Fruit fly (Drosophila melanogaster) S2 (cell line): ENCODE results near the gene Ca-Ma2d.

Experiments
- CG8478 ChIP-seq: fragments of >200 bp; optimal IDR thresholded peaks from 2 replicates; lab custom pipeline; 2018
- CTCF ChIP-seq, 2 experiments: fragments of >200 bp; optimal IDR thresholded peaks; 2 replicates each; lab custom pipeline; 2018

The Ca-Ma2d gene

DNA sequence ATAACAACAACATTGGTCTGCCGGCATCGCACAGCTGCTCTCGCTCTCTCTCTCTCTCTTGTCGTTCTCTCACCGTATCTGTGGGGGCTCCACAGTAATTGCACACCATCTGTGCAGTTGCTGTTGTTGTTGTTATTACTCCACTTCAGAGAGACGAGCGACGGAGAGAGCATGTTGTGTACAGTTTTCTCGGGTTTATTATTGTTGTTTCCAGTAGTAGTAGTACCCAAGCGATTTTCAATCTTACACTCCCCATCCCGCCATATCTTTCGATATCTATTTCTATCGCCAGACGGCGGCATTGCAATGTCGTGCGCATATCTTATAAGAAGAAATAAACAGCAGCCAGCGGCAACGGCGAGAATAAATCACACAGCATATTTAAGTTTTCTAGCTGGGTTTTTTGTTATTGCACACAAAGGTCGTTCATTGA lies 36.8 kb downstream of the Ca-Ma2d start:
- no peak for TF ChIP-seq CG8478 (lab: Kevin White, UChicago)
- no peak for TF ChIP-seq CTCF (optimal IDR thresholded peaks at IDR 0.05; lab: Kevin White, UChicago)

dm6 chr2L:16268869-16269231 lies 37.6 kb downstream of the Ca-Ma2d start:
- TF ChIP-seq CG8478 (lab: Kevin White, UChicago) (no peak), CTCF (optimal IDR thresholded peaks at IDR 0.05; lab: Kevin White, UChicago) (no peak)

dm6 chr2L:16269232-16270134 lies 38.2 kb downstream of the Ca-Ma2d start:
- TF ChIP-seq CG8478 (lab: Kevin White, UChicago): no peak
- no peak for TF ChIP-seq CTCF (optimal IDR thresholded peaks at IDR 0.05; lab: Kevin White, UChicago)

DNA sequence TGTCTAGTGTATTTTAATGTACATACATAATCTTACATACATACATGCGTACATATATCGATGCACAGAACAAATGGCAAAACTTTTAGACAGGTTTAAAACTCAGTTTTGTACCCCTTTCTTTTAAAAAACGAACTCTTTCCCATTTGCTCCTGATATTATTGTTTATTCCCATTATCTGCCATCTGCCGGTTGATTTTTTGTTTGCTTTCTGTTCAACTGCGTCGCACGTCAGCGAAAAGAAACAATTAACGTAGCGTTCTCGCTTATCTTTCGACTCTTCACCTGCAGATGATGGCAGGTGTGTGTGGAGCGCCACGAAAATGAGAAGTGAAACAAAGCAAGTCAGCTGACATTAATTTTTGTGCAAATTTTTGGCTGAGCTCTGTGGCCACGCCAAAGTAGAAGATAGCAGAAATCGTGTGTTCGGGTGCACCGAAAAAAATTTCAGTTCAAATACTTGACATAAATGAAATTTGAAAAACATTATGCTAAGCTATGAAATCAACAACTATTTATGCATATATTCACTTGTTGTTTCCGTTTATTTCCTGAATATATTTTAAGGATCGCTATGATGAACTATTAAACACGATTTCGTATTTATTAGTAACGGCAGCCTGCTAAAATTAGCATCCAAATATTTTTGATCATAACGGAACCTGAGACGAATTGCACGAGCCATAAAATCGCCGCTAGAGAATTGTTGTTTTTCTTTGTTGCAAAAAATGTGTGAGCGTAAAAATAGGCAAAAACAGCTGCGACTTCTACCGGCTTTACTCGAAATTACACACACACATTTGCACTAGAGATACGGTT lies 39.6 kb downstream of the Ca-Ma2d start:
- TF ChIP-seq CG8478 (lab: Kevin White, UChicago) (no peak), CTCF (optimal IDR thresholded peaks at IDR 0.05; lab: Kevin White, UChicago) (no peak)

- TF ChIP-seq CTCF (optimal IDR thresholded peaks at IDR 0.05; lab: Kevin White, UChicago): no peak
- TF ChIP-seq CG8478 (lab: Kevin White, UChicago): no peak
Observed at dm6 chr2L:16271486-16271806, 40.2 kb downstream of the Ca-Ma2d start.

- TF ChIP-seq CG8478 (lab: Kevin White, UChicago): no peak
- no peak for TF ChIP-seq CTCF (optimal IDR thresholded peaks at IDR 0.05; lab: Kevin White, UChicago)
Observed at dm6 chr2L:16272730-16273129, 41.5 kb downstream of the Ca-Ma2d start.

- no peak for TF ChIP-seq CTCF (optimal IDR thresholded peaks at IDR 0.05; lab: Kevin White, UChicago)
- TF ChIP-seq CG8478 (lab: Kevin White, UChicago): no peak
Observed at dm6 chr2L:16273439-16273838, 42.2 kb downstream of the Ca-Ma2d start.

DNA sequence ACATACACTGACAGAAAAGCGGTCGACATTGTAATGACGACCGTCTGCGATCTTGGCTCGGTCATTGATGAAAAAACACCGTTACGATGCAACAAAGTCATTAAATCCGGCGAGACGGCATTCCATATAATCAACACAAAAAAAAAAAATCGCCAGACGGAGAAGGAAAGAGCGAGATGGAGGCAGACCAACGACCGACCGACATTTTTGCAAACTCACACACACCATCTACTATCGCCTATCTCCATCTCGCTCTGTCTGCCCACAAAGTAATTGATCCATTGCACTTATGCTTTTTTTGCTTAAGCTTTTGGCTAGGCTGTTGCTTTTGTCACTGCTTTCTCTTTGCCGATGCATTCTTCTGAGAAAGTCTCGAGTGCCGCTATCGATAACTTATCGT lies 42.8 kb downstream of the Ca-Ma2d start:
- TF ChIP-seq CG8478 (lab: Kevin White, UChicago): no peak
- TF ChIP-seq CTCF (optimal IDR thresholded peaks at IDR 0.05; lab: Kevin White, UChicago): no peak

- TF ChIP-seq CTCF (optimal IDR thresholded peaks at IDR 0.05; lab: Kevin White, UChicago) (no peak), CG8478 (lab: Kevin White, UChicago) (no peak)
Observed at dm6 chr2L:16275177-16275808, 44.0 kb downstream of the Ca-Ma2d start.

- TF ChIP-seq CG8478 (lab: Kevin White, UChicago) (no peak), CTCF (optimal IDR thresholded peaks at IDR 0.05; lab: Kevin White, UChicago) (peak; percentile 57 to 81)
Observed at dm6 chr2L:16275809-16276178, 44.5 kb downstream of the Ca-Ma2d start.

- TF ChIP-seq CG8478 (lab: Kevin White, UChicago) (no peak), CTCF (optimal IDR thresholded peaks at IDR 0.05; lab: Kevin White, UChicago) (no peak)
Observed at dm6 chr2L:16276820-16277219, 45.5 kb downstream of the Ca-Ma2d start.

DNA sequence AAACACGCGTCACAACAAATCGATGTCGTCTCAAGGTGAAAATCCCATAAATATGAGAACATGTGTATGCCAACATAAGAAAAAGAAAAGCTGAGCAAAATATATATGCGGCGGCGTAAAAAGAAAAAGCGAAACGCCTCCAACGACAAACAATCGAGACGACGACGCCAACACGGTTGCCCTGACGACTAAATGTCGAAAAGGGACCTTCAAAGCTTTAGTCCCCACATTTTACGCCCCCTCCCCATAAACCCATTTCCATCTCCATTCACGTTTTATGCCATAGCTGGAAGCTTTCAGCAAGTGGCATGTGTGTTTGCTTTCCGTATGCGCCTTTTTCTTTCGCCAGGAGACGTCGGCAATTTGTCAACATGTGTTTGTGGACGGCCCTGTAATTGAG lies 46.6 kb downstream of the Ca-Ma2d start:
- TF ChIP-seq CTCF (optimal IDR thresholded peaks at IDR 0.05; lab: Kevin White, UChicago) (no peak), CG8478 (lab: Kevin White, UChicago) (no peak)

DNA sequence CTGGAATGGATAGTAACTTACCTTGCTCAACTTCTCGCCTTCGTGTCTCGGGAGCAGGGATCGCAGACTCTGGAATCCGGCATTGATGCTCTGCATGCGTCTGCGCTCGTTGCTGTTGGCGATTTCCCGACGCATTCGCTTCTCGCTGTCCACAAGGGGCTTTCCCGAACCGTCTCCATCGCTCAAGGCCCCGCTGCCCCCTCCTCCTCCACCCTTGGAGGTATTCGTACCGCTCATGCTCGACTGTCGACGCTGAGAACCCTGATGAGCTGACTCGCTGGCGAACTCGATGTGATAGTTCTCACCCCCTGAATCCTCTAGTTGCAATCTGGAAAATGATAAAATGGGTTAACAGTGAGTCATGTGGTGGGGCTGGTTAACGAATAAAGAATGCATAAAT lies 47.6 kb downstream of the Ca-Ma2d start:
- TF ChIP-seq CG8478 (lab: Kevin White, UChicago): no peak
- no peak for TF ChIP-seq CTCF (optimal IDR thresholded peaks at IDR 0.05; lab: Kevin White, UChicago)

DNA sequence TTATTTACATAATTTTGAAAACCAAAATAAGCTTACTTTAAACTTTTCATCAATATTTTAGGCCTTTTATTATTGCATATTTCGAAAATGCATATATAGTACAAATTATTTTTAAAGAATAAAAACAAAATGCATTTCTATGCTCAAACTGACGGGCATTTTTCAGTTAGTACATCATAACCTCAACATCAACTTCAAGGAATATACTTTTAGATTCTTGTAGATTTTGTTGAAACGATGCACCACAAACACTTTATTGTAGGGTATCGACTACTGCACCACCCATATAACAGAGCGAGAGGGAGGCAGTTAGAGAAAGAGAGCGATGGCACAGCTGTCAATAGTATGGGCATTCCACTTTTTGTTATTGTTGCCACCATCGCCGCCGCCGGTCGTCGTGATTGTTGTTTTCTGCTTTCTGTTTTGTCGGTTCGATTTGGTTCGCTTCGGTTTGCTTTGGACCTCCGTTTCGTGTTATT lies 48.5 kb downstream of the Ca-Ma2d start:
- TF ChIP-seq CTCF (optimal IDR thresholded peaks at IDR 0.05; lab: Kevin White, UChicago) (no peak), CG8478 (lab: Kevin White, UChicago) (no peak)
